Worm (Caenorhabditis elegans) whole organism, L4 larva: ENCODE data around the gene rib-2.

Experiments
- D1046.2 ChIP-seq: fragments of 200-800 bp; sonication (Bioruptor generic); IDR thresholded peaks from 2 replicates; pipeline ENCODE4 v1.3.6; 2022; ENCODE audit warnings: missing genetic modification characterization, missing compliant biosample characterization
- F44E2.7 ChIP-seq: fragments of 200-800 bp; sonication (Bioruptor generic); IDR thresholded peaks from 2 replicates; pipeline ENCODE4 v2.1.2; 2022; ENCODE audit warnings: missing genetic modification characterization, missing compliant biosample characterization
- Y5F2A.4 ChIP-seq: fragments of 200-800 bp; sonication (Bioruptor generic); optimal IDR thresholded peaks from 2 replicates; lab custom pipeline; 2018; ENCODE audit warnings: mild to moderate bottlenecking, missing genetic modification characterization, missing compliant biosample characterization
- aha-1 ChIP-seq: fragments of 150-350 bp; peaks from one replicate; lab custom pipeline; 2014; ENCODE audit warnings: missing biosample characterization, missing genetic modification characterization
- ama-1 ChIP-seq: fragments of 150-350 bp; optimal IDR thresholded peaks from 2 replicates; lab custom pipeline; 2014; ENCODE audit warnings: inconsistent platforms, mixed read lengths
- arid-1 ChIP-seq: fragments of 200-800 bp; sonication (Bioruptor generic); conservative IDR thresholded peaks from 2 replicates; pipeline ENCODE4 v1.3.6; 2022; ENCODE audit warnings: missing genetic modification reagents, missing genetic modification characterization, missing compliant biosample characterization
- ceh-20 ChIP-seq: fragments of 200-800 bp; sonication (Bioruptor generic); IDR thresholded peaks from 2 replicates; pipeline ENCODE4 v1.3.6; 2022; ENCODE audit warnings: missing genetic modification reagents, missing genetic modification characterization, missing compliant biosample characterization
- ceh-32 ChIP-seq: sonication (generic microtip); optimal IDR thresholded peaks from 2 replicates; lab custom pipeline; 2016; ENCODE audit warnings: mild to moderate bottlenecking, missing genetic modification characterization, missing compliant biosample characterization; ENCODE audit not compliant: poor library complexity
- ceh-62 ChIP-seq: sonication (generic microtip); optimal IDR thresholded peaks from 2 replicates; lab custom pipeline; 2017; ENCODE audit warnings: missing biosample characterization, missing genetic modification characterization
- ceh-82 ChIP-seq: sonication (generic microtip); optimal IDR thresholded peaks from 2 replicates; lab custom pipeline; 2017; ENCODE audit warnings: missing biosample characterization, missing genetic modification characterization
- ctbp-1 ChIP-seq: fragments of 200-800 bp; sonication (Bioruptor generic); IDR thresholded peaks from 2 replicates; pipeline ENCODE4 v1.3.6; 2022; ENCODE audit warnings: missing genetic modification reagents, missing genetic modification characterization, missing compliant biosample characterization
- daf-16 ChIP-seq, 3 experiments: sonication (generic microtip); optimal IDR thresholded peaks; 2 replicates each; lab custom pipeline; 2016 to 2017; ENCODE audit warnings: missing genetic modification characterization in 3 of 3, missing genetic modification reagents in 3 of 3, mild to moderate bottlenecking in 2 of 3, missing compliant biosample characterization in 2 of 3, missing biosample characterization in 1 of 3, moderate library complexity in 1 of 3
- daf-19 ChIP-seq: fragments of 200-800 bp; sonication (Bioruptor generic); conservative IDR thresholded peaks from 2 replicates; pipeline ENCODE4 v1.3.6; 2022; ENCODE audit warnings: missing genetic modification characterization, missing compliant biosample characterization
- dmd-9 ChIP-seq: fragments of 200-800 bp; sonication (Bioruptor generic); IDR thresholded peaks from 2 replicates; pipeline ENCODE4 v1.3.6; 2022; ENCODE audit warnings: missing genetic modification reagents, missing genetic modification characterization, missing compliant biosample characterization
- dpl-1 ChIP-seq: fragments of 150-350 bp; optimal IDR thresholded peaks from 2 replicates; lab custom pipeline; 2014; ENCODE audit warnings: missing biosample characterization, missing genetic modification reagents, missing genetic modification characterization
- duxl-1 ChIP-seq: sonication (generic microtip); optimal IDR thresholded peaks from 2 replicates; lab custom pipeline; 2016; ENCODE audit warnings: mild to moderate bottlenecking, missing genetic modification characterization, moderate library complexity, missing compliant biosample characterization; ENCODE audit not compliant: poor library complexity
- dve-1 ChIP-seq: sonication (generic microtip); optimal IDR thresholded peaks from 2 replicates; lab custom pipeline; 2017; ENCODE audit warnings: antibody characterized with exemption, mild to moderate bottlenecking, missing genetic modification characterization, missing compliant biosample characterization; ENCODE audit not compliant: insufficient read depth
- hif-1 ChIP-seq, 2 experiments: sonication (generic microtip); optimal IDR thresholded peaks; 2 replicates each; lab custom pipeline; 2016 to 2017; ENCODE audit warnings: missing compliant biosample characterization in 2 of 2, missing genetic modification characterization in 2 of 2, missing genetic modification reagents in 2 of 2, missing genotype in 2 of 2, mild to moderate bottlenecking in 1 of 2
- hmg-1.1 ChIP-seq: fragments of 200-800 bp; sonication (Bioruptor generic); IDR thresholded peaks from 2 replicates; pipeline ENCODE4 v1.3.6; 2022; ENCODE audit warnings: missing genetic modification reagents, missing genetic modification characterization, missing compliant biosample characterization
- jun-1 ChIP-seq: fragments of 150-350 bp; optimal IDR thresholded peaks from 2 replicates; lab custom pipeline; 2014; ENCODE audit warnings: missing biosample characterization, missing genetic modification reagents, missing genetic modification characterization
- lin-13 ChIP-seq: fragments of 150-350 bp; optimal IDR thresholded peaks from 2 replicates; lab custom pipeline; 2014; ENCODE audit warnings: missing biosample characterization, missing genetic modification reagents, missing genetic modification characterization
- lin-15B ChIP-seq: fragments of 150-350 bp; sonication (generic microtip); optimal IDR thresholded peaks from 3 replicates; lab custom pipeline; 2014; ENCODE audit warnings: missing biosample characterization, missing genetic modification characterization
- lin-29 ChIP-seq: fragments of 200-800 bp; sonication (Bioruptor generic); IDR thresholded peaks from 2 replicates; pipeline ENCODE4 v1.3.6; 2022; ENCODE audit warnings: missing genetic modification reagents, missing genetic modification characterization, missing compliant biosample characterization
- madf-5 ChIP-seq, 2 experiments: fragments of 200-800 bp; sonication (Bioruptor generic); IDR thresholded peaks; 2 replicates each; pipeline ENCODE4 v1.3.6; 2022; ENCODE audit warnings: missing compliant biosample characterization in 2 of 2, missing genetic modification characterization in 2 of 2
- mdl-1 ChIP-seq, 2 experiments: fragments of 150-350 bp in 1 of 2; sonication (generic microtip) in 1 of 2; optimal IDR thresholded peaks; 2 replicates each; lab custom pipeline; 2014 to 2017; ENCODE audit warnings: missing biosample characterization in 2 of 2, missing genetic modification characterization in 2 of 2
- mdt-29 ChIP-seq: fragments of 200-800 bp; sonication (Bioruptor generic); IDR thresholded peaks from 2 replicates; pipeline ENCODE4 v1.3.6; 2022; ENCODE audit warnings: missing genetic modification reagents, missing genetic modification characterization, missing compliant biosample characterization
- mep-1 ChIP-seq: fragments of 150-350 bp; sonication (generic microtip); optimal IDR thresholded peaks from 3 replicates; lab custom pipeline; 2014; ENCODE audit warnings: missing biosample characterization, missing genetic modification characterization
- mes-2 ChIP-seq: sonication (generic microtip); optimal IDR thresholded peaks from 2 replicates; lab custom pipeline; 2016; ENCODE audit warnings: missing genotype, mild to moderate bottlenecking, missing genetic modification characterization, missing compliant biosample characterization; ENCODE audit not compliant: poor library complexity, severe bottlenecking
- mxl-3 ChIP-seq: fragments of 200-800 bp; sonication (Bioruptor generic); optimal IDR thresholded peaks from 2 replicates; lab custom pipeline; 2018; ENCODE audit warnings: mild to moderate bottlenecking, missing genetic modification characterization, missing compliant biosample characterization
- nhr-102 ChIP-seq: sonication (generic microtip); optimal IDR thresholded peaks from 2 replicates; lab custom pipeline; 2016; ENCODE audit warnings: mild to moderate bottlenecking, missing genetic modification characterization, moderate library complexity, missing compliant biosample characterization
- nhr-6 ChIP-seq: fragments of 150-350 bp; optimal IDR thresholded peaks from 2 replicates; lab custom pipeline; 2014; ENCODE audit warnings: missing biosample characterization, missing genetic modification characterization
- nhr-76 ChIP-seq: fragments of 150-350 bp; optimal IDR thresholded peaks from 2 replicates; lab custom pipeline; 2014; ENCODE audit warnings: missing biosample characterization, missing genetic modification characterization
- nhr-77 ChIP-seq: fragments of 150-350 bp; optimal IDR thresholded peaks from 2 replicates; lab custom pipeline; 2014; ENCODE audit warnings: missing biosample characterization, missing genetic modification characterization
- rbr-2 ChIP-seq: sonication (generic microtip); optimal IDR thresholded peaks from 2 replicates; lab custom pipeline; 2016; ENCODE audit warnings: missing genotype, missing genetic modification characterization, missing compliant biosample characterization
- sdz-12 ChIP-seq: fragments of 200-800 bp; sonication (Bioruptor generic); optimal IDR thresholded peaks from 2 replicates; lab custom pipeline; 2018; ENCODE audit warnings: mild to moderate bottlenecking, missing genetic modification characterization, missing compliant biosample characterization
- tag-97 ChIP-seq: fragments of 200-800 bp; sonication (Bioruptor generic); IDR thresholded peaks from 2 replicates; pipeline ENCODE4 v1.3.6; 2022; ENCODE audit warnings: missing genetic modification characterization, missing compliant biosample characterization
- unc-130 ChIP-seq: sonication (generic microtip); optimal IDR thresholded peaks from 2 replicates; lab custom pipeline; 2016; ENCODE audit warnings: missing genetic modification reagents, missing genetic modification characterization, missing compliant biosample characterization
- unc-62 ChIP-seq, 3 experiments: fragments of 150-350 bp in 1 of 3; sonication (generic microtip); optimal IDR thresholded peaks in 2 of 3; peaks in 1 of 3; 1 replicate in 1 of 3; 2 replicates in 2 of 3; lab custom pipeline; 2014 to 2017; ENCODE audit warnings: missing biosample characterization in 3 of 3, missing genetic modification characterization in 3 of 3, missing genetic modification reagents in 3 of 3, missing genotype in 1 of 3
- vab-7 ChIP-seq: fragments of 200-800 bp; sonication (Bioruptor generic); IDR thresholded peaks from 2 replicates; pipeline ENCODE4 v1.3.6; 2022; ENCODE audit warnings: missing genetic modification reagents, missing genetic modification characterization, missing compliant biosample characterization
- zip-11 ChIP-seq: fragments of 200-800 bp; sonication (Bioruptor generic); IDR thresholded peaks from 2 replicates; pipeline ENCODE4 v1.3.6; 2022; ENCODE audit warnings: missing genetic modification characterization, missing compliant biosample characterization
- zip-2 ChIP-seq: fragments of 150-350 bp; optimal IDR thresholded peaks from 2 replicates; lab custom pipeline; 2014; ENCODE audit warnings: missing biosample characterization, missing genetic modification characterization
- ztf-7 ChIP-seq: fragments of 150-350 bp; optimal IDR thresholded peaks from 2 replicates; lab custom pipeline; 2014; ENCODE audit warnings: missing biosample characterization, missing genetic modification characterization

rib-2 gene

ce11 chrIII:10706972-10707438, 35.6 kb upstream of the rib-2 start, which contains the start of the genes Y39A1A.21 and Y39A1A.22 (continued):
- TF ChIP-seq dve-1 (tag; lab: Kevin White, UChicago) = peak; percentile 86
- no peak for TF ChIP-seq lin-29 (GFP tag; lab: Robert Waterston, UW)
- 0 out of 2 replicates have a peak, but pooled peaks have one; percentile 30 for TF ChIP-seq ctbp-1 (GFP tag; lab: Robert Waterston, UW)

ce11 chrIII:10707461-10707860, 35.1 kb upstream of the rib-2 start, which contains the start of gene mrpl-12:
Gene mrpl-12, plus strand, starts transcription at chrIII:10707761.
- TF ChIP-seq madf-5 (GFP tag; IDR thresholded peaks at IDR 0.05; lab: Robert Waterston, UW) (no peak), zip-11 (GFP tag; lab: Robert Waterston, UW) (no peak), ceh-32 (tag; lab: Kevin White, UChicago) (no peak), mxl-3 (GFP tag; lab: Kevin White, UChicago) (no peak), ceh-20 (no peak), rbr-2 (tag; lab: Kevin White, UChicago) (no peak), zip-2 (tag; lab: Kevin White, UChicago) (no peak), F44E2.7 (GFP tag; lab: Robert Waterston, UW) (no peak), nhr-102 (no peak), mep-1 (tag; lab: Kevin White, UChicago) (no peak), ama-1 (lab: Kevin White, UChicago) (no peak), daf-16 (GFP tag; optimal IDR thresholded peaks at IDR 0.05; lab: Kevin White, UChicago) (no peak), daf-16 (tag; optimal IDR thresholded peaks at IDR 0.05; lab: Kevin White, UChicago) (no peak), mdl-1 (tag; optimal IDR thresholded peaks at IDR 0.05; lab: Kevin White, UChicago) (no peak), dpl-1 (no peak), daf-19 (GFP tag; lab: Robert Waterston, UW) (no peak)

ce11 chrIII:10708484-10708883, 34.1 kb upstream of the rib-2 start:
- TF ChIP-seq D1046.2 (no peak), aha-1 (peak; percentile 17)

DNA sequence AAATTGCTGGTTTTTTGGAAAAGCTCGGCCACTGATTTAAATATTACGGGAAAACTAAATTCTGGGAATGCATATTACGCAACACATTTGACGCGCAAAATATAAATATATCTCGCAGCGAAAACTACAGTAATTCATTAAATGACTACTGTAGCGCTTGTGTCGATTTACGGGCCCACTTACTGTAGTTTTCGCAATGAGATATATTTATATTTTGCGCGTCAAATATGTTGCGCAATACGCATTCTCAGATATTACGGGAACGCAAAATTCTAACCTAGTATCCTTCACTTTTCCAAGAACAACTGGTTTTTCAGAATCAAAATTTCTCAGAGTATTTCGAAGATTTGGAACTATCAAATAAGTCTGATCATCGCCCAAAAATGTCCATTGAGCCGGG, 32.9 kb upstream of the rib-2 start:
- peak; percentile 51 for TF ChIP-seq aha-1
- TF ChIP-seq nhr-6 (tag; lab: Kevin White, UChicago) = no peak

- no peak for TF ChIP-seq nhr-77 (tag; lab: Kevin White, UChicago)
- no peak for TF ChIP-seq jun-1
- no peak for TF ChIP-seq ceh-62 (tag; lab: Kevin White, UChicago)
- no peak for TF ChIP-seq duxl-1 (tag; lab: Kevin White, UChicago)
- no peak for TF ChIP-seq D1046.2
- no peak for TF ChIP-seq unc-130 (GFP tag; lab: Kevin White, UChicago)
- peak; percentile 41 for TF ChIP-seq mes-2
- no peak for TF ChIP-seq nhr-76
- no peak for TF ChIP-seq tag-97 (GFP tag; lab: Robert Waterston, UW)
- no peak for TF ChIP-seq lin-15B (tag; lab: Kevin White, UChicago)
- 0 out of 2 replicates have a peak, but pooled peaks have one; percentile 5 for TF ChIP-seq mdt-29 (GFP tag; lab: Robert Waterston, UW)
- no peak for TF ChIP-seq ztf-7
- peak; percentile 22 for TF ChIP-seq lin-13 (GFP tag; lab: Kevin White, UChicago)
- no peak for TF ChIP-seq Y5F2A.4 (GFP tag; lab: Kevin White, UChicago)
- no peak for TF ChIP-seq dmd-9 (GFP tag; lab: Robert Waterston, UW)
- no peak for TF ChIP-seq nhr-6 (tag; lab: Kevin White, UChicago)
- TF ChIP-seq arid-1 = 0 out of 2 replicates have a peak, but pooled peaks have one; percentile 43
- no peak for TF ChIP-seq vab-7 (GFP tag; lab: Robert Waterston, UW)
- TF ChIP-seq unc-62 (GFP tag; optimal IDR thresholded peaks at IDR 0.05 in 1 of 2; lab: Kevin White, UChicago) = peak in 1 of 2 experiments; percentile 62
- no peak for TF ChIP-seq unc-62 (tag; optimal IDR thresholded peaks at IDR 0.05; lab: Kevin White, UChicago)
- TF ChIP-seq dve-1 (tag; lab: Kevin White, UChicago) = peak; percentile 67
- TF ChIP-seq zip-2 (tag; lab: Kevin White, UChicago) = no peak
- peak; percentile 42; the same call in 1 of the 2 replicates for TF ChIP-seq hmg-1.1 (GFP tag; lab: Robert Waterston, UW)
- peak; percentile 29; the same call in 1 of the 2 replicates for TF ChIP-seq zip-11 (GFP tag; lab: Robert Waterston, UW)
- TF ChIP-seq ceh-82 (tag; lab: Kevin White, UChicago) = no peak
- TF ChIP-seq sdz-12 (GFP tag; lab: Kevin White, UChicago) = peak; percentile 27
- peak in 1 of 2 experiments; percentile 55 for TF ChIP-seq hif-1 (tag; optimal IDR thresholded peaks at IDR 0.05; lab: Kevin White, UChicago)
Observed at ce11 chrIII:10711192-10711673, 31.4 kb upstream of the rib-2 start, which contains the start of gene W09D10.5. Gene W09D10.5, minus strand, starts transcription at chrIII:10711536.
